Fruit fly (Drosophila melanogaster): ENCODE measurements around the gene Prx5.

Prx5 gene

DNA sequence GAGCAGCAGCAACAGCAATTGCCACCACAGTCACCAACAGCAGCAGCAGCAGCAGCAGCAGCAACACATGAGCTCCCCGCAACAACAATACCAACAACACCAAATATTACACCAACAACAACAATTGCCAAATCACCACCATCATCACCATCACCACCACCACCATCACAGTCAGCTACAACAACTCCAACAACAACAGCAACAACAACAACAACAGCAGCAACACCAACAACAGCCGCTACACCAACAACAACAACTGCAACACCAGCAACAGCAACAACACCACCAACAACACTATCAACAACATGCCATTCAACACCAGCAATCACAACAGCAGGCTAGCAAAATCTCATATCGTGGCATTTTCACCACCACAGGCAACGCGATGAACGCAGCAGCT is 36.4 kb downstream of the Prx5 start:
- no peak for TF ChIP-seq noc (tag; optimal IDR thresholded peaks at IDR 0.05)

DNA sequence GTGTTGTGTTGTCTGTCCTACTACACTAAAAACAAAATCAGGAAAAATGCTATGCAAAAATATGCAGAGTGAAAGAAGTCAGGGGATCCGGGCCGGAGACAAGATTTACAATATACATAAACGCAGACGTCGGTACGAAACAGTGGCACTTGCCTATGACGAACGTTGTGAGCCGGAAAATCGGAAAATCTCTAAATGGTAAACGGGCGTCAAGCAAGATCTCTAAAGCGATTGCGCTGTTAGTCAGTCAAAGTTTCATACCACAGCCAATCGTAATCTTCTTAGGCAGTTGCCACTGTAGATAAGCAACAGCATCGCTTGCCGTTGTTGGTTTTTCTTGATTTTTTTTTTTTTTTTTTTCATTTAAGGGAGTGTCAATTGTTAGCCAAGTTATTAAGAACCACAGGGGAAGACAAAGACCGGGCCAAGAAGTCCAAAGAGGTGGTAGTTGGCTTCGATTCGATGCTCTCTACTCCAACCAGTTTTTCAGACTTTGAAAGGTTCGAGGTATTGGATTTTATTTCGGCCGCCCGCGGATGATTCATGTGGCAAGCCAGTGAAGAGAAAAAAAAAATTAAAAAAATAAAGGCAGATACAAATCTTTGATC is 41.9 kb downstream of the Prx5 start:
- TF ChIP-seq noc (tag; optimal IDR thresholded peaks at IDR 0.05): peak; percentile 73

dm6 chr3R:18121385-18122151 is 45.5 kb downstream of the Prx5 start:
- TF ChIP-seq noc (tag; optimal IDR thresholded peaks at IDR 0.05): no peak

dm6 chr3R:18118695-18119094 is 48.4 kb downstream of the Prx5 start:
- TF ChIP-seq noc (tag; optimal IDR thresholded peaks at IDR 0.05): no peak

DNA sequence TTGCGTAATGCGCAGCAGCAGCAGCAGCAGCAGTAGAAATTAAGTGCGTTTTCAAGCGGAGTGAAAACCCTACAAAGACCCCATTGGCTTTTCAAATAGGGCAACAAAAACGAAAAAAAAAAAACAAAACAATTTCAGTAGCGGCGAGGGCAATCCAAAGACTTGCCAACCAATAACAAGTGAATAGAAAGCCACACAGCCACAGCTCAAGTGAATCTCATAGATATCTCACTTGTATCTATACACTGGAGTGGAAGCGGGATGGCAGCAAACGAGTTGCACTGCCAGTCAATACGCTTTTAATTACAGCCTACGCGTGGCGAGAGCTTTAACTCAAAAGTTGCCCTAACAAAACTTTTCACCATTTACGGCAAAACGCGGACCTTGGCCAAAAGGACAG is 48.8 kb downstream of the Prx5 start:
- no peak for TF ChIP-seq noc (tag; optimal IDR thresholded peaks at IDR 0.05)

dm6 chr3R:18117525-18117924 is 49.5 kb downstream of the Prx5 start:
- TF ChIP-seq noc (tag; optimal IDR thresholded peaks at IDR 0.05): no peak

All from whole organism, larva.